Worm (Caenorhabditis elegans) whole organism, L2 larva: ENCODE results near the gene F02C12.2.

Source experiments
- blmp-1 ChIP-seq: sonication (generic microtip); optimal IDR thresholded peaks from 2 replicates; lab custom pipeline; 2017; ENCODE audit warnings: missing genetic modification characterization, mild to moderate bottlenecking, missing compliant biosample characterization, antibody characterized with exemption, moderate library complexity; ENCODE audit not compliant: insufficient read depth
- egl-27 ChIP-seq: sonication (generic microtip); optimal IDR thresholded peaks from 3 replicates; lab custom pipeline; 2017; ENCODE audit warnings: missing biosample characterization, missing genetic modification reagents, missing genetic modification characterization
- fos-1 ChIP-seq: fragments of 150-350 bp; optimal IDR thresholded peaks from 2 replicates; lab custom pipeline; 2014; ENCODE audit warnings: missing biosample characterization, missing genetic modification characterization
- gmeb-1 ChIP-seq: fragments of 150-350 bp; optimal IDR thresholded peaks from 2 replicates; lab custom pipeline; 2014; ENCODE audit warnings: missing biosample characterization, missing genetic modification characterization
- skn-1 ChIP-seq: sonication (generic microtip); optimal IDR thresholded peaks from 2 replicates; lab custom pipeline; 2017; ENCODE audit warnings: missing biosample characterization, missing genetic modification characterization
- snpc-4 ChIP-seq: fragments of 150-350 bp; optimal IDR thresholded peaks from 2 replicates; lab custom pipeline; 2014; ENCODE audit warnings: missing biosample characterization, missing genetic modification characterization
- unc-55 ChIP-seq: fragments of 150-350 bp; sonication (generic microtip); optimal IDR thresholded peaks from 3 replicates; lab custom pipeline; 2014; ENCODE audit warnings: missing biosample characterization, missing genetic modification reagents, missing genetic modification characterization
- unc-62 ChIP-seq: fragments of 150-350 bp; optimal IDR thresholded peaks from 2 replicates; lab custom pipeline; 2014; ENCODE audit warnings: missing biosample characterization, missing genetic modification reagents, missing genetic modification characterization
- zag-1 ChIP-seq: fragments of 150-350 bp; optimal IDR thresholded peaks from 2 replicates; lab custom pipeline; 2014; ENCODE audit warnings: missing biosample characterization, missing genetic modification characterization

DNA sequence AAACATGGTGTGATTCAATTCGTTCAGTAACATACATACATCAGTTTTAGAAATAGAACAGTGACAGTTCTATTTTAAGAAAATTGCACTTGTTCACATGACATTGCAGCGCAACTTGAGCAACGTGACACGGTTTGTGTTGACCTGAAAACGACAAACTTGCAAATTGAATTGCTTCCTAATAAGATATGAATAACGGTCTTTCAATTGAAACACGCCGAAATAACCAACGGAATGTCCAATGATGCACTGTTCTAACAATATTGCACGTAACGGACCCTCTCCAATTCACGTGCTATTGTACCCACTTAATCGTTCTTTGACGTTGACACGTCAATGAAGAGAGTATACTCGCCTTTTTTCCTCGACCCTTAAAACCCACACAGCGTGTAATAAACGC is 39.3 kb downstream of the F02C12.2 start:
- TF ChIP-seq unc-55 (GFP tag; lab: Kevin White, UChicago) (no peak), egl-27 (no peak), blmp-1 (tag; lab: Kevin White, UChicago) (peak; percentile 35), snpc-4 (tag; lab: Kevin White, UChicago) (no peak), skn-1 (no peak), unc-62 (no peak), zag-1 (tag; lab: Kevin White, UChicago) (no peak), fos-1 (tag; lab: Kevin White, UChicago) (no peak), gmeb-1 (tag; lab: Kevin White, UChicago) (no peak)
